Fruit fly (Drosophila melanogaster) whole organism, prepupa: ENCODE measurements around the gene CG31548.

ENCODE experiments used
- Blimp-1 ChIP-seq: fragments of 200-800 bp; sonication (Bioruptor generic); optimal IDR thresholded peaks from 3 replicates; lab custom pipeline; 2017; ENCODE audit warnings: missing biosample characterization, missing genetic modification characterization, mild to moderate bottlenecking, moderate library complexity, missing genetic modification reagents
- CG11294 ChIP-seq: fragments of 200-800 bp; sonication (Bioruptor generic); IDR thresholded peaks from 2 replicates; pipeline ENCODE4 v1.3.6; 2022; ENCODE audit warnings: missing biosample characterization, missing genetic modification characterization
- CG15336 ChIP-seq: fragments of 200-800 bp; sonication (Bioruptor generic); IDR thresholded peaks from 2 replicates; pipeline ENCODE4 v1.3.6; 2022; ENCODE audit warnings: missing biosample characterization, missing genetic modification characterization
- CG31627 ChIP-seq: fragments of 200-800 bp; sonication (Bioruptor generic); optimal IDR thresholded peaks from 3 replicates; lab custom pipeline; 2016; ENCODE audit warnings: missing biosample characterization, missing genetic modification characterization
- CG4318 ChIP-seq: fragments of 200-800 bp; sonication (Bioruptor generic); optimal IDR thresholded peaks from 3 replicates; lab custom pipeline; 2017; ENCODE audit warnings: missing biosample characterization, mild to moderate bottlenecking, missing genetic modification characterization
- CG6276 ChIP-seq: fragments of 200-800 bp; sonication (Bioruptor generic); optimal IDR thresholded peaks from 2 replicates; lab custom pipeline; 2017; ENCODE audit warnings: missing biosample characterization, mild to moderate bottlenecking, missing genetic modification characterization
- CG8632 ChIP-seq: fragments of 200-800 bp; sonication (Bioruptor generic); optimal IDR thresholded peaks from 3 replicates; lab custom pipeline; 2016; ENCODE audit warnings: missing biosample characterization, missing genetic modification characterization
- Ets21C ChIP-seq: fragments of 200-800 bp; sonication (Bioruptor generic); optimal IDR thresholded peaks from 3 replicates; lab custom pipeline; 2016; ENCODE audit warnings: missing biosample characterization, missing genetic modification characterization
- OdsH ChIP-seq: fragments of 200-800 bp; sonication (Bioruptor generic); optimal IDR thresholded peaks from 3 replicates; lab custom pipeline; 2016; ENCODE audit warnings: missing biosample characterization, missing genetic modification characterization
- fkh ChIP-seq: fragments of 200-800 bp; sonication (Bioruptor generic); optimal IDR thresholded peaks from 3 replicates; lab custom pipeline; 2017; ENCODE audit warnings: missing biosample characterization, mild to moderate bottlenecking, missing genetic modification characterization, moderate library complexity
- ss ChIP-seq, 2 experiments: fragments of 200-800 bp; sonication (Bioruptor generic); optimal IDR thresholded peaks; 2 replicates in 1 of 2; 3 replicates in 1 of 2; lab custom pipeline; 2017 to 2018; ENCODE audit warnings: mild to moderate bottlenecking in 2 of 2, missing biosample characterization in 2 of 2, missing genetic modification characterization in 2 of 2, moderate library complexity in 1 of 2
- svp ChIP-seq: fragments of 200-800 bp; sonication (Bioruptor generic); peaks from one replicate; lab custom pipeline; 2016; ENCODE audit warnings: missing biosample characterization, missing genetic modification characterization

- TF ChIP-seq OdsH: no peak
- no peak for TF ChIP-seq fkh (GFP tag; lab: Kevin White, UChicago)
- no peak for TF ChIP-seq Ets21C
- no peak for TF ChIP-seq CG31627 (GFP tag; lab: Kevin White, UChicago)
- TF ChIP-seq CG4318 (GFP tag; lab: Kevin White, UChicago): no peak
- TF ChIP-seq CG11294 (GFP tag; lab: Robert Waterston, UW): no peak
- TF ChIP-seq ss (GFP tag; optimal IDR thresholded peaks at IDR 0.05; lab: Kevin White, UChicago): no peak
- TF ChIP-seq CG15336 (GFP tag; lab: Robert Waterston, UW): no peak
- no peak for TF ChIP-seq Blimp-1 (GFP tag; lab: Kevin White, UChicago)
- no peak for TF ChIP-seq CG8632 (GFP tag; lab: Kevin White, UChicago)
- TF ChIP-seq CG6276 (GFP tag; lab: Kevin White, UChicago): no peak
- no peak for TF ChIP-seq svp (GFP tag; lab: Kevin White, UChicago)
These were observed 4.5 kb downstream of the CG31548 start, which contains the start of gene CG31549 for dm6 chr3R:5632182-5632581.
